Worm (Caenorhabditis elegans) whole organism, L2 larva: ENCODE measurements around the gene W09C2.10.

Experiments
- egl-27 ChIP-seq: sonication (generic microtip); optimal IDR thresholded peaks from 3 replicates; lab custom pipeline; 2017; ENCODE audit warnings: missing biosample characterization, missing genetic modification reagents, missing genetic modification characterization
- elt-3 ChIP-seq: sonication (generic microtip); optimal IDR thresholded peaks from 2 replicates; lab custom pipeline; 2017; ENCODE audit warnings: missing biosample characterization, missing genetic modification characterization
- lsy-2 ChIP-seq, 2 experiments: fragments of 150-350 bp in 1 of 2; sonication (generic microtip) in 1 of 2; optimal IDR thresholded peaks; 2 replicates each; lab custom pipeline; 2014 to 2017; ENCODE audit warnings: missing biosample characterization in 2 of 2, missing genetic modification characterization in 2 of 2
- mdl-1 ChIP-seq, 2 experiments: fragments of 150-350 bp in 1 of 2; sonication (generic microtip) in 1 of 2; optimal IDR thresholded peaks; 2 replicates each; lab custom pipeline; 2017; ENCODE audit warnings: missing biosample characterization in 2 of 2, missing genetic modification characterization in 2 of 2
- nhr-11 ChIP-seq: fragments of 150-350 bp; optimal IDR thresholded peaks from 2 replicates; lab custom pipeline; 2014; ENCODE audit warnings: missing biosample characterization, missing genetic modification characterization
- nhr-12 ChIP-seq: fragments of 150-350 bp; optimal IDR thresholded peaks from 2 replicates; lab custom pipeline; 2014; ENCODE audit warnings: missing biosample characterization, missing genetic modification characterization
- nhr-237 ChIP-seq: fragments of 150-350 bp; optimal IDR thresholded peaks from 2 replicates; lab custom pipeline; 2014; ENCODE audit warnings: missing biosample characterization, missing genetic modification characterization
- nhr-25 ChIP-seq: fragments of 150-350 bp; sonication (generic microtip); optimal IDR thresholded peaks from 3 replicates; lab custom pipeline; 2014; ENCODE audit warnings: missing biosample characterization, missing genetic modification characterization
- skn-1 ChIP-seq: sonication (generic microtip); optimal IDR thresholded peaks from 2 replicates; lab custom pipeline; 2017; ENCODE audit warnings: missing biosample characterization, missing genetic modification characterization
- unc-55 ChIP-seq: fragments of 150-350 bp; sonication (generic microtip); optimal IDR thresholded peaks from 3 replicates; lab custom pipeline; 2014; ENCODE audit warnings: missing biosample characterization, missing genetic modification reagents, missing genetic modification characterization
- unc-62 ChIP-seq: fragments of 150-350 bp; optimal IDR thresholded peaks from 2 replicates; lab custom pipeline; 2014; ENCODE audit warnings: missing biosample characterization, missing genetic modification reagents, missing genetic modification characterization

ce11 chrIV:9609095-9609494 is 15.8 kb downstream of the W09C2.10 start:
- TF ChIP-seq nhr-12 (tag; lab: Kevin White, UChicago), result no peak
- TF ChIP-seq nhr-11, result no peak
- no peak for TF ChIP-seq lsy-2 (tag; optimal IDR thresholded peaks at IDR 0.05; lab: Kevin White, UChicago)
- TF ChIP-seq skn-1 (tag; lab: Kevin White, UChicago), result no peak
- no peak for TF ChIP-seq elt-3 (tag; lab: Kevin White, UChicago)
- no peak for TF ChIP-seq unc-62
- TF ChIP-seq nhr-25, result no peak
- no peak for TF ChIP-seq mdl-1 (tag; optimal IDR thresholded peaks at IDR 0.05; lab: Kevin White, UChicago)
- no peak for TF ChIP-seq egl-27
- no peak for TF ChIP-seq unc-55 (GFP tag; lab: Kevin White, UChicago)
- TF ChIP-seq nhr-237 (tag; lab: Kevin White, UChicago), result no peak
